Worm (Caenorhabditis elegans) whole organism, L2 larva: Measurements from ENCODE around the gene nhr-5.

Experiments
- C34F6.9 ChIP-seq: fragments of 150-350 bp; optimal IDR thresholded peaks from 2 replicates; lab custom pipeline; 2014; ENCODE audit warnings: missing biosample characterization, missing genetic modification characterization
- F13H6.1 ChIP-seq: sonication (generic microtip); optimal IDR thresholded peaks from 2 replicates; lab custom pipeline; 2016; ENCODE audit warnings: missing genetic modification characterization, missing compliant biosample characterization
- R02D3.7 ChIP-seq: fragments of 150-350 bp; optimal IDR thresholded peaks from 2 replicates; lab custom pipeline; 2014; ENCODE audit warnings: missing biosample characterization, missing genetic modification characterization
- Y55F3AM.14 ChIP-seq: fragments of 200-800 bp; sonication (Bioruptor generic); optimal IDR thresholded peaks from 2 replicates; lab custom pipeline; 2018; ENCODE audit warnings: mild to moderate bottlenecking, missing genetic modification characterization, missing compliant biosample characterization
- ZK546.5 ChIP-seq: sonication (generic microtip); optimal IDR thresholded peaks from 2 replicates; lab custom pipeline; 2017; ENCODE audit warnings: missing biosample characterization, missing genetic modification characterization
- blmp-1 ChIP-seq: sonication (generic microtip); optimal IDR thresholded peaks from 2 replicates; lab custom pipeline; 2017; ENCODE audit warnings: missing genetic modification characterization, mild to moderate bottlenecking, missing compliant biosample characterization, antibody characterized with exemption, moderate library complexity; ENCODE audit not compliant: insufficient read depth
- ceh-16 ChIP-seq: fragments of 150-350 bp; optimal IDR thresholded peaks from 2 replicates; lab custom pipeline; 2014; ENCODE audit warnings: missing biosample characterization, missing genetic modification characterization
- ceh-82 ChIP-seq: fragments of 150-350 bp; optimal IDR thresholded peaks from 2 replicates; lab custom pipeline; 2014; ENCODE audit warnings: missing biosample characterization, missing genetic modification characterization
- dmd-4 ChIP-seq: sonication (generic microtip); optimal IDR thresholded peaks from 2 replicates; lab custom pipeline; 2017; ENCODE audit warnings: missing biosample characterization, missing genetic modification characterization
- egl-27 ChIP-seq: sonication (generic microtip); optimal IDR thresholded peaks from 3 replicates; lab custom pipeline; 2017; ENCODE audit warnings: missing biosample characterization, missing genetic modification reagents, missing genetic modification characterization
- elt-3 ChIP-seq: sonication (generic microtip); optimal IDR thresholded peaks from 2 replicates; lab custom pipeline; 2017; ENCODE audit warnings: missing biosample characterization, missing genetic modification characterization
- lin-11 ChIP-seq: fragments of 150-350 bp; sonication (generic microtip); optimal IDR thresholded peaks from 2 replicates; lab custom pipeline; 2014; ENCODE audit warnings: missing biosample characterization, missing genetic modification characterization, inconsistent platforms, mixed read lengths
- lin-13 ChIP-seq: fragments of 150-350 bp; optimal IDR thresholded peaks from 2 replicates; lab custom pipeline; 2014; ENCODE audit warnings: missing biosample characterization, missing genetic modification reagents, missing genetic modification characterization
- lin-39 ChIP-seq: fragments of 150-350 bp; optimal IDR thresholded peaks from 2 replicates; lab custom pipeline; 2014; ENCODE audit warnings: missing biosample characterization, missing genetic modification reagents, missing genetic modification characterization
- lsy-2 ChIP-seq, 2 experiments: fragments of 150-350 bp in 1 of 2; sonication (generic microtip) in 1 of 2; optimal IDR thresholded peaks; 2 replicates each; lab custom pipeline; 2014 to 2017; ENCODE audit warnings: missing biosample characterization in 2 of 2, missing genetic modification characterization in 2 of 2
- mbf-1 ChIP-seq: sonication (generic microtip); optimal IDR thresholded peaks from 2 replicates; lab custom pipeline; 2017; ENCODE audit warnings: missing biosample characterization, missing genetic modification characterization
- nhr-10 ChIP-seq: sonication (generic microtip); optimal IDR thresholded peaks from 2 replicates; lab custom pipeline; 2017; ENCODE audit warnings: missing biosample characterization, missing genetic modification characterization
- nhr-12 ChIP-seq: fragments of 150-350 bp; optimal IDR thresholded peaks from 2 replicates; lab custom pipeline; 2014; ENCODE audit warnings: missing biosample characterization, missing genetic modification characterization
- nhr-21 ChIP-seq: fragments of 150-350 bp; optimal IDR thresholded peaks from 2 replicates; lab custom pipeline; 2014; ENCODE audit warnings: missing biosample characterization, missing genetic modification characterization
- nhr-23 ChIP-seq: fragments of 150-350 bp; optimal IDR thresholded peaks from 2 replicates; lab custom pipeline; 2014; ENCODE audit warnings: missing biosample characterization, missing genetic modification reagents, missing genetic modification characterization
- nhr-25 ChIP-seq: fragments of 150-350 bp; sonication (generic microtip); optimal IDR thresholded peaks from 3 replicates; lab custom pipeline; 2014; ENCODE audit warnings: missing biosample characterization, missing genetic modification characterization
- nhr-77 ChIP-seq: fragments of 150-350 bp; optimal IDR thresholded peaks from 2 replicates; lab custom pipeline; 2014; ENCODE audit warnings: missing biosample characterization, missing genetic modification characterization
- peb-1 ChIP-seq: fragments of 150-350 bp; optimal IDR thresholded peaks from 2 replicates; lab custom pipeline; 2014; ENCODE audit warnings: missing biosample characterization, missing genetic modification characterization
- sem-4 ChIP-seq: fragments of 150-350 bp; optimal IDR thresholded peaks from 2 replicates; lab custom pipeline; 2014; ENCODE audit warnings: missing biosample characterization, missing genetic modification reagents, missing genetic modification characterization
- sma-3 ChIP-seq: sonication (generic microtip); optimal IDR thresholded peaks from 2 replicates; lab custom pipeline; 2016; ENCODE audit warnings: missing genetic modification reagents, missing genetic modification characterization, missing compliant biosample characterization
- sma-9 ChIP-seq, 2 experiments: fragments of 150-350 bp in 1 of 2; sonication (generic microtip) in 1 of 2; optimal IDR thresholded peaks; 2 replicates each; lab custom pipeline; 2014 to 2016; ENCODE audit warnings: missing genetic modification characterization in 2 of 2, mild to moderate bottlenecking in 1 of 2, missing biosample characterization in 1 of 2, missing compliant biosample characterization in 1 of 2, missing genetic modification reagents in 1 of 2, moderate library complexity in 1 of 2
- snpc-4 ChIP-seq: fragments of 150-350 bp; optimal IDR thresholded peaks from 2 replicates; lab custom pipeline; 2014; ENCODE audit warnings: missing biosample characterization, missing genetic modification characterization
- unc-55 ChIP-seq: fragments of 150-350 bp; sonication (generic microtip); optimal IDR thresholded peaks from 3 replicates; lab custom pipeline; 2014; ENCODE audit warnings: missing biosample characterization, missing genetic modification reagents, missing genetic modification characterization
- zag-1 ChIP-seq: fragments of 150-350 bp; optimal IDR thresholded peaks from 2 replicates; lab custom pipeline; 2014; ENCODE audit warnings: missing biosample characterization, missing genetic modification characterization
- ztf-1 ChIP-seq: fragments of 200-800 bp; sonication (Bioruptor generic); conservative IDR thresholded peaks from 2 replicates; pipeline ENCODE4 v1.3.6; 2022; ENCODE audit warnings: missing genetic modification characterization, missing compliant biosample characterization
- ztf-11 ChIP-seq: sonication (generic microtip); optimal IDR thresholded peaks from 2 replicates; lab custom pipeline; 2017; ENCODE audit warnings: missing biosample characterization, missing genetic modification characterization
- ztf-4 ChIP-seq: fragments of 150-350 bp; optimal IDR thresholded peaks from 2 replicates; lab custom pipeline; 2014; ENCODE audit warnings: missing biosample characterization, missing genetic modification characterization

Gene nhr-5

DNA sequence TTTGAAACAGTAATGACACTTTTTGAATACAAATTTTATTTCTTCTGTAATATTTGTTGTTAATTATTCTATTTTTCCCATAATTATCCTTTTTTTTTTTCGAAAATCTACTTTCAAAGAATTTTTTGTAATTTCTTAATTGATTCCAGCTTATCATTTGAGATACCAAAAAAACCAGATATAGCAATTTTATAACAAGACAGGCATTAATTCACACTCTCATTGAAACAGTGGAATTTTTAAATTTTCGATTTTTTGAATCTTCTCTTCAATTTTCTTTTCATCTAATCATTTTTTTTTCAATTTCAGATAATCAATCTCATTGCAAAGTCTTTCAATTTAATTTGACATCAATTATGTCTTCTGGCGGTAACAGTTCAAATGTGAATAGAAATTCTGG lies at the start of gene nhr-5:
nhr-5 (plus strand) TSS at position 301 of the 400 bp plus-strand sequence.
- TF ChIP-seq nhr-25 (tag; lab: Kevin White, UChicago): no peak
- TF ChIP-seq peb-1 (tag; lab: Kevin White, UChicago): no peak
- no peak for TF ChIP-seq sma-9 (GFP tag; optimal IDR thresholded peaks at IDR 0.05; lab: Kevin White, UChicago)
- TF ChIP-seq sma-9 (tag; optimal IDR thresholded peaks at IDR 0.05; lab: Kevin White, UChicago): no peak
- TF ChIP-seq lin-39 (tag; lab: Kevin White, UChicago): no peak
- TF ChIP-seq ZK546.5 (tag; lab: Kevin White, UChicago): no peak
- TF ChIP-seq C34F6.9 (tag; lab: Kevin White, UChicago): no peak
- TF ChIP-seq ceh-82 (tag; lab: Kevin White, UChicago): no peak

- no peak for TF ChIP-seq nhr-25 (tag; lab: Kevin White, UChicago)
- no peak for TF ChIP-seq peb-1 (tag; lab: Kevin White, UChicago)
- no peak for TF ChIP-seq ztf-4
- TF ChIP-seq snpc-4: no peak
- no peak for TF ChIP-seq lsy-2 (tag; optimal IDR thresholded peaks at IDR 0.05; lab: Kevin White, UChicago)
- no peak for TF ChIP-seq ceh-16 (tag; lab: Kevin White, UChicago)
- TF ChIP-seq elt-3 (tag; lab: Kevin White, UChicago): no peak
- no peak for TF ChIP-seq ZK546.5 (tag; lab: Kevin White, UChicago)
- no peak for TF ChIP-seq ztf-11 (tag; lab: Kevin White, UChicago)
- TF ChIP-seq blmp-1 (tag; lab: Kevin White, UChicago): no peak
- TF ChIP-seq, all 48 proteins: peak for 0
Measured at ce11 chrIV:15361244-15361643, 38.8 kb upstream of the nhr-5 start, which contains the start of gene cpna-4. Gene cpna-4 (plus strand): TSS chrIV:15361544.

DNA sequence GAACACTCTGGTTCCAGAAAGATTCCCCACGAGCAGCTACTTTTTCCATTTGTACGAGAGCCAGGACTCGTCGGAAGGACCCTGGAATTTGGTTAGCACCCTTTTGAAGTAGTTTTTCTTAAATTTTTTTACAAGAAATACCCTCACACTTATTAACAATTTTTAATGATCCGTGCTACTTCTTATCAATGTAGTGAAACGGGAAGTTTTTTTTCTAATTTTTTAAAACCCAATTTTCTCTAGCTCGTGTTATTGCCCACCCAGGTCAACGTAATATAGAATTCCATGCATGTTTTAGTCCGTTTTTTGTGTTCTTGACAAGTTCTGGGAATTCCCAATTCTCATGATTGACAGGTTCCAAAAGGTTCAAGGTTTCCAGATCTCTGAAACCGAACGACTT lies 38.2 kb upstream of the nhr-5 start:
- no peak for TF ChIP-seq elt-3 (tag; lab: Kevin White, UChicago)
- no peak for TF ChIP-seq peb-1 (tag; lab: Kevin White, UChicago)
- no peak for TF ChIP-seq lin-11 (tag; lab: Kevin White, UChicago)
- peak; percentile 45 for TF ChIP-seq unc-55

DNA sequence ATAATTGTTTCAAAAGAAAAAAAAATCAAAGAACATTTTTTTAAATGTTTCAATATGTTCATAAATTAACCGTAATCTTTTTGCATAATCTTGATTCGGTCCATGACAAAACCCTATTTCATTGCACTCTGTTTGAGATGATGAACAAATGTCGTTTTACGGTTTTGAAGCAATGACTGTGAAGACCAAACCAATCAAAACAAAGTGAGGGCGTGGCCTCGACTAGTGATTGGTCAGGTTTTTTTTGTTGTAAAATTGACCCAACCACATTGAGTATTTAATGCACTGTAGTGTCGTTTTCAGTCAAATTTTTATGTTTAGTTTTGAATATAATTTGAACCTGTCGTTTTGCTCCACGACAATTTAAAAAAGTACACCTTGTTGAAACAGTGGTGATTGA lies 22.6 kb upstream of the nhr-5 start:
- TF ChIP-seq ztf-4: no peak
- no peak for TF ChIP-seq sem-4
- no peak for TF ChIP-seq nhr-23
- no peak for TF ChIP-seq C34F6.9 (tag; lab: Kevin White, UChicago)
- TF ChIP-seq blmp-1 (tag; lab: Kevin White, UChicago): no peak
- TF ChIP-seq sma-9 (GFP tag; optimal IDR thresholded peaks at IDR 0.05; lab: Kevin White, UChicago): no peak
- TF ChIP-seq sma-9 (tag; optimal IDR thresholded peaks at IDR 0.05; lab: Kevin White, UChicago): no peak
- no peak for TF ChIP-seq Y55F3AM.14 (GFP tag; lab: Kevin White, UChicago)
- no peak for TF ChIP-seq lin-13 (GFP tag; lab: Kevin White, UChicago)
- TF ChIP-seq lin-39 (tag; lab: Kevin White, UChicago): no peak

- TF ChIP-seq nhr-10 (tag; lab: Kevin White, UChicago) (no peak), lsy-2 (tag; optimal IDR thresholded peaks at IDR 0.05; lab: Kevin White, UChicago) (no peak)
Measured at ce11 chrIV:15378160-15378559, 21.9 kb upstream of the nhr-5 start, which contains the start of gene Y73F8A.20. Gene Y73F8A.20 (plus strand): TSS chrIV:15378460.

ce11 chrIV:15381826-15382225 lies 18.3 kb upstream of the nhr-5 start:
- TF ChIP-seq sma-3 (no peak), mbf-1 (tag; lab: Kevin White, UChicago) (no peak), ztf-11 (tag; lab: Kevin White, UChicago) (no peak), egl-27 (tag; lab: Kevin White, UChicago) (no peak), nhr-21 (tag; lab: Kevin White, UChicago) (no peak), nhr-77 (tag; lab: Kevin White, UChicago) (no peak), dmd-4 (tag; lab: Kevin White, UChicago) (no peak), lsy-2 (tag; optimal IDR thresholded peaks at IDR 0.05; lab: Kevin White, UChicago) (no peak), F13H6.1 (tag; lab: Kevin White, UChicago) (no peak), zag-1 (no peak), nhr-12 (tag; lab: Kevin White, UChicago) (no peak), ztf-1 (GFP tag; lab: Robert Waterston, UW) (no peak), R02D3.7 (tag; lab: Kevin White, UChicago) (no peak), C34F6.9 (tag; lab: Kevin White, UChicago) (no peak), lin-13 (GFP tag; lab: Kevin White, UChicago) (no peak)
